Fruit fly (Drosophila melanogaster): ENCODE results near the gene cype.

Gene cype

dm6 chr2L:5289921-5290320 is 37.1 kb upstream of the cype start (continued):
- TF ChIP-seq CG11902 (GFP tag; optimal IDR thresholded peaks at IDR 0.05) (peak; percentile 35), Met (GFP tag; optimal IDR thresholded peaks at IDR 0.05) (peak; percentile 58), OdsH (GFP tag; optimal IDR thresholded peaks at IDR 0.05) (peak; percentile 79), CG10631 (GFP tag; optimal IDR thresholded peaks at IDR 0.05) (peak; percentile 72), Smox (GFP tag; optimal IDR thresholded peaks at IDR 0.05) (peak; percentile 30), CG6854 (GFP tag; optimal IDR thresholded peaks at IDR 0.05) (no peak), Ets96B (tag; optimal IDR thresholded peaks at IDR 0.05) (peak; percentile 87), spab (GFP tag; optimal IDR thresholded peaks at IDR 0.05) (peak; percentile 64), CG6792 (GFP tag; optimal IDR thresholded peaks at IDR 0.05) (peak; percentile 60), dsx (GFP tag; optimal IDR thresholded peaks at IDR 0.05; ENCODE audit: poor library complexity, severe bottlenecking) (peak; percentile 82), CG1621 (tag; optimal IDR thresholded peaks at IDR 0.05) (peak; percentile 64), Sox102F (GFP tag; optimal IDR thresholded peaks at IDR 0.05) (no peak), CG31627 (GFP tag; optimal IDR thresholded peaks at IDR 0.05) (peak; percentile 3), CG8119 (GFP tag; IDR thresholded peaks at IDR 0.05) (peak; percentile 31; the same call in 1 of the 3 replicates), fd85E (GFP tag; optimal IDR thresholded peaks at IDR 0.05) (no peak), Hr39 (GFP tag; optimal IDR thresholded peaks at IDR 0.05) (peak; percentile 21), Eip75B (GFP tag; optimal IDR thresholded peaks at IDR 0.05) (peak; percentile 54), Sox15 (GFP tag; optimal IDR thresholded peaks at IDR 0.05) (peak; percentile 36), pdm3 (GFP tag; optimal IDR thresholded peaks at IDR 0.05) (peak; percentile 68), CG15336 (GFP tag; IDR thresholded peaks at IDR 0.05) (peak; percentile 37; the same call in 1 of the 2 replicates)

- no peak for TF ChIP-seq OdsH (GFP tag; optimal IDR thresholded peaks at IDR 0.05)
- no peak for TF ChIP-seq CG3919 (GFP tag; optimal IDR thresholded peaks at IDR 0.05)
- no peak for TF ChIP-seq Hr38 (GFP tag; optimal IDR thresholded peaks at IDR 0.05)
- peak; percentile 39 for TF ChIP-seq topi (GFP tag; optimal IDR thresholded peaks at IDR 0.05)
- TF ChIP-seq Hr39 (GFP tag; optimal IDR thresholded peaks at IDR 0.05): peak; percentile 35
- TF ChIP-seq CG1621 (tag; optimal IDR thresholded peaks at IDR 0.05): no peak
- TF ChIP-seq CG31627 (GFP tag; optimal IDR thresholded peaks at IDR 0.05): peak; percentile 38
- TF ChIP-seq salr (GFP tag; optimal IDR thresholded peaks at IDR 0.05): no peak
- peak; percentile 15 for TF ChIP-seq CG10631 (GFP tag; optimal IDR thresholded peaks at IDR 0.05)
- TF ChIP-seq Smox (GFP tag; optimal IDR thresholded peaks at IDR 0.05): peak; percentile 5
- no peak for TF ChIP-seq Met (GFP tag; optimal IDR thresholded peaks at IDR 0.05)
- TF ChIP-seq CG11294 (GFP tag; IDR thresholded peaks at IDR 0.05): no peak
- TF ChIP-seq svp (GFP tag): no peak
- no peak for TF ChIP-seq net (GFP tag; optimal IDR thresholded peaks at IDR 0.05)
- no peak for TF ChIP-seq Gug (GFP tag; IDR thresholded peaks at IDR 0.05)
- no peak for TF ChIP-seq CG8119 (GFP tag; IDR thresholded peaks at IDR 0.05)
- TF ChIP-seq lz (GFP tag; optimal IDR thresholded peaks at IDR 0.05): peak; percentile 27
- TF ChIP-seq Eip78C (GFP tag): peak; percentile 68
- TF ChIP-seq Blimp-1 (GFP tag; optimal IDR thresholded peaks at IDR 0.05): no peak
- no peak for TF ChIP-seq CG6854 (GFP tag; optimal IDR thresholded peaks at IDR 0.05)
- peak; percentile 12 for TF ChIP-seq CG3032 (tag; optimal IDR thresholded peaks at IDR 0.05)
- TF ChIP-seq CG32006 (GFP tag; optimal IDR thresholded peaks at IDR 0.05): no peak
- TF ChIP-seq pdm3 (GFP tag; optimal IDR thresholded peaks at IDR 0.05): peak; percentile 10
- no peak for TF ChIP-seq dac (GFP tag; optimal IDR thresholded peaks at IDR 0.05)
- peak; percentile 8 for TF ChIP-seq cyc (GFP tag; optimal IDR thresholded peaks at IDR 0.05)
- no peak for TF ChIP-seq fd59A (GFP tag; optimal IDR thresholded peaks at IDR 0.05)
- peak; percentile 16 for TF ChIP-seq CG8632 (GFP tag; optimal IDR thresholded peaks at IDR 0.05)
- TF ChIP-seq CG6808 (GFP tag; optimal IDR thresholded peaks at IDR 0.05): no peak
- TF ChIP-seq CG16779 (tag; optimal IDR thresholded peaks at IDR 0.05): no peak
- peak; percentile 9 for TF ChIP-seq Sox102F (GFP tag; optimal IDR thresholded peaks at IDR 0.05)
- no peak for TF ChIP-seq esn (GFP tag; optimal IDR thresholded peaks at IDR 0.05)
- no peak for TF ChIP-seq Sox14 (GFP tag; optimal IDR thresholded peaks at IDR 0.05)
- TF ChIP-seq acj6 (GFP tag; optimal IDR thresholded peaks at IDR 0.05): peak; percentile 39
- TF ChIP-seq CG10669 (GFP tag; optimal IDR thresholded peaks at IDR 0.05): peak; percentile 46
These were observed 36.5 kb upstream of the cype start for dm6 chr2L:5290530-5290929.
